Worm (Caenorhabditis elegans) whole organism, early embryonic: ENCODE measurements around the gene ZK632.4.

Experiments used
- B0310.2 ChIP-seq: sonication (generic microtip); optimal IDR thresholded peaks from 2 replicates; lab custom pipeline; 2016; ENCODE audit warnings: mild to moderate bottlenecking, missing genetic modification characterization, missing compliant biosample characterization
- F13C5.2 ChIP-seq: sonication (generic microtip); optimal IDR thresholded peaks from 2 replicates; lab custom pipeline; 2017; ENCODE audit warnings: mild to moderate bottlenecking, missing genetic modification characterization, inconsistent platforms, missing compliant biosample characterization
- aly-1 ChIP-seq: sonication (generic microtip); optimal IDR thresholded peaks from 2 replicates; lab custom pipeline; 2016; ENCODE audit warnings: missing genetic modification characterization, missing compliant biosample characterization
- ama-1 ChIP-seq: fragments of 150-350 bp; optimal IDR thresholded peaks from 2 replicates; lab custom pipeline; 2014
- ceh-13 ChIP-seq: fragments of 200-800 bp; sonication (Bioruptor generic); optimal IDR thresholded peaks from 2 replicates; lab custom pipeline; 2018; ENCODE audit warnings: mild to moderate bottlenecking, missing genetic modification characterization, missing compliant biosample characterization
- ceh-36 ChIP-seq: sonication (generic microtip); optimal IDR thresholded peaks from 2 replicates; lab custom pipeline; 2016; ENCODE audit warnings: missing genetic modification characterization, inconsistent platforms, missing compliant biosample characterization
- ets-7 ChIP-seq: sonication (generic microtip); optimal IDR thresholded peaks from 2 replicates; lab custom pipeline; 2016; ENCODE audit warnings: missing genotype, missing genetic modification characterization, missing compliant biosample characterization
- flt-1 ChIP-seq: fragments of 200-800 bp; sonication (Bioruptor generic); IDR thresholded peaks from 2 replicates; pipeline ENCODE4 v1.3.6; 2022; ENCODE audit warnings: missing genetic modification characterization, missing compliant biosample characterization
- hmbx-1 ChIP-seq: sonication (generic microtip); optimal IDR thresholded peaks from 2 replicates; lab custom pipeline; 2016; ENCODE audit warnings: mild to moderate bottlenecking, missing genetic modification characterization, missing compliant biosample characterization
- hmg-4 ChIP-seq: fragments of 200-800 bp; sonication (Bioruptor generic); optimal IDR thresholded peaks from 2 replicates; lab custom pipeline; 2018; ENCODE audit warnings: mild to moderate bottlenecking, missing genetic modification characterization, missing compliant biosample characterization
- hnd-1 ChIP-seq: sonication (generic microtip); optimal IDR thresholded peaks from 2 replicates; lab custom pipeline; 2016; ENCODE audit warnings: missing genetic modification characterization, missing compliant biosample characterization
- pes-1 ChIP-seq: fragments of 200-800 bp; sonication (Bioruptor generic); IDR thresholded peaks from 2 replicates; pipeline ENCODE4 v1.3.6; 2022; ENCODE audit warnings: missing genetic modification reagents, missing genetic modification characterization, missing compliant biosample characterization
- scrt-1 ChIP-seq: fragments of 200-800 bp; sonication (Bioruptor generic); IDR thresholded peaks from 2 replicates; pipeline ENCODE4 v1.3.6; 2022; ENCODE audit warnings: missing genetic modification characterization, missing compliant biosample characterization
- sea-1 ChIP-seq: fragments of 200-800 bp; sonication (Bioruptor generic); conservative IDR thresholded peaks from 2 replicates; pipeline ENCODE4 v1.3.6; 2022; ENCODE audit warnings: missing genetic modification characterization, missing compliant biosample characterization
- tbx-11 ChIP-seq: fragments of 200-800 bp; sonication (Bioruptor generic); IDR thresholded peaks from 2 replicates; pipeline ENCODE4 v1.3.6; 2022; ENCODE audit warnings: missing genetic modification characterization, missing compliant biosample characterization
- tbx-37 ChIP-seq: fragments of 200-800 bp; sonication (Bioruptor generic); conservative IDR thresholded peaks from 2 replicates; pipeline ENCODE4 v1.3.6; 2022; ENCODE audit warnings: missing genetic modification reagents, missing genetic modification characterization, missing compliant biosample characterization
- tra-4 ChIP-seq: sonication (generic microtip); optimal IDR thresholded peaks from 2 replicates; lab custom pipeline; 2017; ENCODE audit warnings: missing genetic modification characterization, missing compliant biosample characterization

The ZK632.4 gene

ce11 chrIII:9766175-9766574 is 41.1 kb downstream of the ZK632.4 start, which contains the start of gene cbp-1:
cbp-1 (plus strand) TSS chrIII:9766509.
- TF ChIP-seq hmg-4 (no peak), sea-1 (GFP tag; lab: Robert Waterston, UW) (no peak), scrt-1 (GFP tag; lab: Robert Waterston, UW) (no peak), B0310.2 (tag; lab: Kevin White, UChicago) (no peak), ceh-36 (no peak), flt-1 (GFP tag; lab: Robert Waterston, UW) (no peak), tbx-11 (GFP tag; lab: Robert Waterston, UW) (no peak), hmbx-1 (no peak), tbx-37 (GFP tag; lab: Robert Waterston, UW) (no peak), hnd-1 (tag; lab: Kevin White, UChicago) (no peak), ama-1 (lab: Kevin White, UChicago) (no peak), tra-4 (no peak), pes-1 (GFP tag; lab: Robert Waterston, UW) (no peak)

ce11 chrIII:9765465-9765900 is 41.8 kb downstream of the ZK632.4 start:
- TF ChIP-seq scrt-1 (GFP tag; lab: Robert Waterston, UW) (peak; percentile 81), ceh-36 (peak; percentile 87), F13C5.2 (tag; lab: Kevin White, UChicago) (peak; percentile 96), sea-1 (GFP tag; lab: Robert Waterston, UW) (peak; percentile 96), ceh-13 (peak; percentile 54), B0310.2 (tag; lab: Kevin White, UChicago) (peak; percentile 91), pes-1 (GFP tag; lab: Robert Waterston, UW) (peak; percentile 82), tbx-11 (GFP tag; lab: Robert Waterston, UW) (peak; percentile 83), flt-1 (GFP tag; lab: Robert Waterston, UW) (peak; percentile 89), aly-1 (peak; percentile 40), ets-7 (no peak), ama-1 (lab: Kevin White, UChicago) (peak; percentile 98), hmg-4 (peak; percentile 89), hnd-1 (tag; lab: Kevin White, UChicago) (peak; percentile 26), hmbx-1 (peak; percentile 81), tbx-37 (GFP tag; lab: Robert Waterston, UW) (peak; percentile 80; the same call in 1 of the 2 replicates), tra-4 (peak; percentile 97)

ce11 chrIII:9764718-9765117 is 42.5 kb downstream of the ZK632.4 start:
- 0 out of 2 replicates have a peak, but pooled peaks have one; percentile 36 for TF ChIP-seq sea-1 (GFP tag; lab: Robert Waterston, UW)
- no peak for TF ChIP-seq tbx-11 (GFP tag; lab: Robert Waterston, UW)
- no peak for TF ChIP-seq flt-1 (GFP tag; lab: Robert Waterston, UW)

- TF ChIP-seq aly-1 (no peak), tbx-37 (GFP tag; lab: Robert Waterston, UW) (no peak), ets-7 (no peak), scrt-1 (GFP tag; lab: Robert Waterston, UW) (no peak), hnd-1 (tag; lab: Kevin White, UChicago) (no peak), pes-1 (GFP tag; lab: Robert Waterston, UW) (no peak), ceh-36 (no peak)
Observed at ce11 chrIII:9762093-9762748, 45.0 kb downstream of the ZK632.4 start, which contains the start of gene gcc-2. gcc-2 (minus strand) TSS chrIII:9762143.

- TF ChIP-seq F13C5.2 (tag; lab: Kevin White, UChicago) (no peak), hnd-1 (tag; lab: Kevin White, UChicago) (no peak), aly-1 (no peak), B0310.2 (tag; lab: Kevin White, UChicago) (no peak), hmg-4 (no peak), ets-7 (no peak), hmbx-1 (no peak), tra-4 (no peak), flt-1 (GFP tag; lab: Robert Waterston, UW) (no peak), sea-1 (GFP tag; lab: Robert Waterston, UW) (no peak), pes-1 (GFP tag; lab: Robert Waterston, UW) (no peak), ceh-13 (no peak), tbx-11 (GFP tag; lab: Robert Waterston, UW) (no peak), ama-1 (lab: Kevin White, UChicago) (no peak), ceh-36 (no peak), scrt-1 (GFP tag; lab: Robert Waterston, UW) (no peak), tbx-37 (GFP tag; lab: Robert Waterston, UW) (no peak)
Observed at ce11 chrIII:9760184-9760583, 47.1 kb downstream of the ZK632.4 start.

- TF ChIP-seq tbx-11 (GFP tag; lab: Robert Waterston, UW) (no peak), tra-4 (no peak), ceh-13 (no peak), F13C5.2 (tag; lab: Kevin White, UChicago) (no peak), tbx-37 (GFP tag; lab: Robert Waterston, UW) (no peak), B0310.2 (tag; lab: Kevin White, UChicago) (no peak), ceh-36 (no peak), flt-1 (GFP tag; lab: Robert Waterston, UW) (no peak), hnd-1 (tag; lab: Kevin White, UChicago) (no peak), ets-7 (no peak), scrt-1 (GFP tag; lab: Robert Waterston, UW) (no peak), hmbx-1 (no peak), pes-1 (GFP tag; lab: Robert Waterston, UW) (no peak)
Observed at ce11 chrIII:9758848-9759247, 48.4 kb downstream of the ZK632.4 start, which contains the start of gene rmd-1. rmd-1 (plus strand) TSS chrIII:9759094.

ce11 chrIII:9757414-9757813 is 49.8 kb downstream of the ZK632.4 start, which contains the start of gene vps-53:
vps-53 (minus strand) TSS chrIII:9757514.
- TF ChIP-seq pes-1 (GFP tag; lab: Robert Waterston, UW) = no peak
